Fruit fly (Drosophila melanogaster): ENCODE measurements around the gene rg.

rg gene

dm6 chrX:5085469-5085868 lies at the start of gene rg, which contains the start of gene CG15465 (continued):
- TF ChIP-seq HLH4C (GFP tag; IDR thresholded peaks at IDR 0.05; ENCODE audit: partially characterized antibody) (peak; percentile 79), CG16813 (GFP tag; IDR thresholded peaks at IDR 0.05; ENCODE audit: partially characterized antibody) (peak; percentile 72), crol (GFP tag; IDR thresholded peaks at IDR 0.05) (peak; percentile 27; the same call in 1 of the 2 replicates), CG2116 (GFP tag; optimal IDR thresholded peaks at IDR 0.05) (peak; percentile 63), tna (GFP tag; IDR thresholded peaks at IDR 0.05; ENCODE audit: partially characterized antibody) (peak; percentile 26; the same call in 1 of the 2 replicates), hb (GFP tag; IDR thresholded peaks at IDR 0.05; ENCODE audit: partially characterized antibody) (peak; percentile 77), odd (GFP tag; optimal IDR thresholded peaks at IDR 0.05) (no peak), inv (GFP tag; IDR thresholded peaks at IDR 0.05; ENCODE audit: partially characterized antibody) (peak; percentile 53), CG1602 (GFP tag; optimal IDR thresholded peaks at IDR 0.05) (no peak), CG2129 (GFP tag; IDR thresholded peaks at IDR 0.05; ENCODE audit: partially characterized antibody) (0 out of 2 replicates have a peak, but pooled peaks have one; percentile 22), CG1233 (GFP tag; optimal IDR thresholded peaks at IDR 0.05) (no peak), CG31365 (tag; optimal IDR thresholded peaks at IDR 0.05) (no peak), CG14860 (GFP tag; IDR thresholded peaks at IDR 0.05; ENCODE audit: partially characterized antibody) (peak; percentile 71), HLHmδ (GFP tag; optimal IDR thresholded peaks at IDR 0.05) (peak; percentile 59), rib (GFP tag; IDR thresholded peaks at IDR 0.05) (0 out of 2 replicates have a peak, but pooled peaks have one; percentile 15), Med (GFP tag) (peak; percentile 13), CG34224 (GFP tag; IDR thresholded peaks at IDR 0.05; ENCODE audit: partially characterized antibody) (peak; percentile 51; the same call in 2 of the 3 replicates), hkb (optimal IDR thresholded peaks at IDR 0.05) (no peak), hkb (GFP tag; IDR thresholded peaks at IDR 0.05) (no peak), en (GFP tag; optimal IDR thresholded peaks at IDR 0.05) (no peak), dan (GFP tag; IDR thresholded peaks at IDR 0.05) (no peak), jumu (GFP tag; optimal IDR thresholded peaks at IDR 0.05) (no peak), Meics (GFP tag; optimal IDR thresholded peaks at IDR 0.05) (no peak), exex (tag; optimal IDR thresholded peaks at IDR 0.05) (no peak), sob (GFP tag; IDR thresholded peaks at IDR 0.05) (peak; percentile 39; the same call in 1 of the 2 replicates), CG12236 (GFP tag; optimal IDR thresholded peaks at IDR 0.05) (no peak), sr (GFP tag; IDR thresholded peaks at IDR 0.05) (no peak), chm (GFP tag; IDR thresholded peaks at IDR 0.05) (peak; percentile 49), Opbp (GFP tag; IDR thresholded peaks at IDR 0.05; ENCODE audit: partially characterized antibody) (peak; percentile 66), Scr (GFP tag; IDR thresholded peaks at IDR 0.05; ENCODE audit: partially characterized antibody) (peak; percentile 66), ham (GFP tag; IDR thresholded peaks at IDR 0.05) (no peak), amos (GFP tag; IDR thresholded peaks at IDR 0.05; ENCODE audit: partially characterized antibody) (peak; percentile 66)

- no peak for TF ChIP-seq fd64A (GFP tag; optimal IDR thresholded peaks at IDR 0.05)
- TF ChIP-seq CG30431 (GFP tag; optimal IDR thresholded peaks at IDR 0.05) = no peak
- TF ChIP-seq ttk (GFP tag; IDR thresholded peaks at IDR 0.05) = no peak
- TF ChIP-seq Trl (optimal IDR thresholded peaks at IDR 0.05) = no peak
- TF ChIP-seq Trl (GFP tag; optimal IDR thresholded peaks at IDR 0.05) = no peak
- TF ChIP-seq grau (tag; optimal IDR thresholded peaks at IDR 0.05) = peak; percentile 10
- no peak for TF ChIP-seq odd (GFP tag; optimal IDR thresholded peaks at IDR 0.05)
- TF ChIP-seq peb (GFP tag; IDR thresholded peaks at IDR 0.05) = no peak
- TF ChIP-seq gsb-n (tag; optimal IDR thresholded peaks at IDR 0.05) = no peak
- TF ChIP-seq dmrt99B (tag; optimal IDR thresholded peaks at IDR 0.05) = no peak
- TF ChIP-seq Lpt (GFP tag; optimal IDR thresholded peaks at IDR 0.05) = no peak
- TF ChIP-seq hkb (optimal IDR thresholded peaks at IDR 0.05) = no peak
- no peak for TF ChIP-seq hkb (GFP tag; IDR thresholded peaks at IDR 0.05)
- TF ChIP-seq bsh (GFP tag; optimal IDR thresholded peaks at IDR 0.05) = peak in 1 of 2 experiments; percentile 39
- TF ChIP-seq Hr3 (GFP tag; optimal IDR thresholded peaks at IDR 0.05) = no peak
- no peak for TF ChIP-seq Hand (GFP tag; optimal IDR thresholded peaks at IDR 0.05)
- TF ChIP-seq CG2129 (GFP tag; IDR thresholded peaks at IDR 0.05; ENCODE audit: partially characterized antibody) = no peak
- no peak for TF ChIP-seq CG12219 (GFP tag; optimal IDR thresholded peaks at IDR 0.05)
- TF ChIP-seq CG10959 (GFP tag; IDR thresholded peaks at IDR 0.05) = 0 out of 2 replicates have a peak, but pooled peaks have one; percentile 20
- TF ChIP-seq GATAe (GFP tag; conservative IDR thresholded peaks at IDR 0.05) = no peak
- TF ChIP-seq tup (GFP tag; optimal IDR thresholded peaks at IDR 0.05) = no peak
- no peak for TF ChIP-seq CG31388 (GFP tag; optimal IDR thresholded peaks at IDR 0.05)
- no peak for TF ChIP-seq rib (GFP tag; IDR thresholded peaks at IDR 0.05)
- no peak for TF ChIP-seq crc (GFP tag; optimal IDR thresholded peaks at IDR 0.05)
These were observed 47.1 kb upstream of the rg start for dm6 chrX:5038411-5038810.

All from whole organism, embryonic.